Worm (Caenorhabditis elegans): ENCODE data around the gene str-178.

str-178 gene

ce11 chrV:12716447-12716846 is at the start of gene str-178:
str-178 (minus strand) TSS chrV:12716547.
- no peak for TF ChIP-seq ztf-28 (GFP tag; IDR thresholded peaks at IDR 0.05)
- TF ChIP-seq lsy-27 (tag; optimal IDR thresholded peaks at IDR 0.05; ENCODE audit: borderline replicate concordance, insufficient read depth) = no peak
- TF ChIP-seq tlf-1 (GFP tag; optimal IDR thresholded peaks at IDR 0.05) = no peak
- TF ChIP-seq snpc-1.1 (tag; optimal IDR thresholded peaks at IDR 0.05; ENCODE audit: insufficient read depth) = no peak
- TF ChIP-seq hmg-20 (GFP tag; IDR thresholded peaks at IDR 0.05) = no peak
- no peak for TF ChIP-seq K11D2.4 (GFP tag; IDR thresholded peaks at IDR 0.05)
- no peak for TF ChIP-seq tbx-9 (tag; optimal IDR thresholded peaks at IDR 0.05; ENCODE audit: borderline replicate concordance)
- TF ChIP-seq ekl-4 (GFP tag; IDR thresholded peaks at IDR 0.05) = no peak

ce11 chrV:12763291-12763995 is 47.1 kb upstream of the str-178 start, which contains the start of the genes abcf-1 and scc-3:
abcf-1 (minus strand) TSS chrV:12763375.
scc-3 (plus strand) TSS chrV:12763945.
- no peak for TF ChIP-seq rec-8 (tag; optimal IDR thresholded peaks at IDR 0.05)
- TF ChIP-seq lin-40 (tag; optimal IDR thresholded peaks at IDR 0.05) = no peak
- 0 out of 2 replicates have a peak, but pooled peaks have one; percentile 14 for TF ChIP-seq dox-1 (GFP tag; IDR thresholded peaks at IDR 0.05)
- no peak for TF ChIP-seq bed-1 (GFP tag; IDR thresholded peaks at IDR 0.05)
- no peak for TF ChIP-seq K12H6.12 (tag; optimal IDR thresholded peaks at IDR 0.05)
- TF ChIP-seq lin-26 (GFP tag; IDR thresholded peaks at IDR 0.05) = no peak
- TF ChIP-seq nhr-179 (tag; optimal IDR thresholded peaks at IDR 0.05) = no peak
- TF ChIP-seq snpc-3.4 (tag; optimal IDR thresholded peaks at IDR 0.05) = peak; percentile 42
- TF ChIP-seq dpl-1 (GFP tag; optimal IDR thresholded peaks at IDR 0.05) = peak; percentile 51
- TF ChIP-seq ceh-91 (GFP tag; IDR thresholded peaks at IDR 0.05) = peak; percentile 61
- peak; percentile 91 for TF ChIP-seq efl-1 (GFP tag; optimal IDR thresholded peaks at IDR 0.05)
- no peak for TF ChIP-seq lin-35 (GFP tag; optimal IDR thresholded peaks at IDR 0.05)
- peak; percentile 25 for TF ChIP-seq F23B12.7 (tag; optimal IDR thresholded peaks at IDR 0.05; ENCODE audit: insufficient read depth)
- peak; percentile 64 for TF ChIP-seq attf-3 (GFP tag; conservative IDR thresholded peaks at IDR 0.05)
- TF ChIP-seq rcor-1 (GFP tag; IDR thresholded peaks at IDR 0.05) = no peak
- TF ChIP-seq xnd-1 (tag; optimal IDR thresholded peaks at IDR 0.05) = peak; percentile 10
- no peak for TF ChIP-seq cebp-1 (GFP tag; IDR thresholded peaks at IDR 0.05)
- peak; percentile 80 for TF ChIP-seq cebp-1 (tag; optimal IDR thresholded peaks at IDR 0.05)
- TF ChIP-seq bed-2 (GFP tag; IDR thresholded peaks at IDR 0.05) = no peak
- no peak for TF ChIP-seq ztf-26 (tag; optimal IDR thresholded peaks at IDR 0.05)
- 0 out of 2 replicates have a peak, but pooled peaks have one; percentile 35 for TF ChIP-seq D2030.7 (GFP tag; IDR thresholded peaks at IDR 0.05)
- peak; percentile 81; the same call in 1 of the 2 replicates for TF ChIP-seq madf-6 (GFP tag; IDR thresholded peaks at IDR 0.05)
- peak; percentile 35 for TF ChIP-seq lin-54 (GFP tag; optimal IDR thresholded peaks at IDR 0.05)
- TF ChIP-seq snpc-4 (GFP tag; optimal IDR thresholded peaks at IDR 0.05) = no peak
- TF ChIP-seq snpc-4 (tag; optimal IDR thresholded peaks at IDR 0.05) = peak in 1 of 4 experiments; percentile 43
- TF ChIP-seq nfya-1 (tag; optimal IDR thresholded peaks at IDR 0.05; ENCODE audit: borderline replicate concordance, insufficient read depth) = no peak
- peak; percentile 15 for TF ChIP-seq tbp1 (GFP tag; optimal IDR thresholded peaks at IDR 0.05)
- peak; percentile 48 for TF ChIP-seq F33H1.4 (GFP tag; IDR thresholded peaks at IDR 0.05)
- no peak for TF ChIP-seq ets-4 (GFP tag; optimal IDR thresholded peaks at IDR 0.05)
- TF ChIP-seq ceh-58 (GFP tag; IDR thresholded peaks at IDR 0.05) = no peak
- no peak for TF ChIP-seq ztf-28 (GFP tag; IDR thresholded peaks at IDR 0.05)
- no peak for TF ChIP-seq hrde-1 (tag; optimal IDR thresholded peaks at IDR 0.05; ENCODE audit: borderline replicate concordance)
- TF ChIP-seq snpc-1.1 (tag; optimal IDR thresholded peaks at IDR 0.05; ENCODE audit: insufficient read depth) = peak; percentile 39
- no peak for TF ChIP-seq Y53G8AR.9 (GFP tag; conservative IDR thresholded peaks at IDR 0.05)
- peak; percentile 77 for TF ChIP-seq lsl-1 (GFP tag; optimal IDR thresholded peaks at IDR 0.05)
- TF ChIP-seq chd-7 (tag; optimal IDR thresholded peaks at IDR 0.05) = no peak
- peak; percentile 60 for TF ChIP-seq madf-8 (GFP tag; conservative IDR thresholded peaks at IDR 0.05)
- no peak for TF ChIP-seq madf-10 (tag; optimal IDR thresholded peaks at IDR 0.05)

Measured in whole organism, young adult.